Fruit fly (Drosophila melanogaster) whole organism, adult: ENCODE results near the gene Pgant7.

ENCODE experiments used
- CG11617 ChIP-seq: fragments of 200-800 bp; sonication (Bioruptor generic); optimal IDR thresholded peaks from 2 replicates; lab custom pipeline; 2017; ENCODE audit warnings: mild to moderate bottlenecking, missing biosample characterization, missing genetic modification reagents, missing genetic modification characterization
- CG33017 ChIP-seq: fragments of 200-800 bp; sonication (Bioruptor generic); optimal IDR thresholded peaks from 2 replicates; lab custom pipeline; 2018; ENCODE audit warnings: missing biosample characterization, mild to moderate bottlenecking, missing genetic modification characterization, moderate library complexity
- Hr96 ChIP-seq: fragments of 200-800 bp; sonication (Bioruptor generic); optimal IDR thresholded peaks from 2 replicates; lab custom pipeline; 2016; ENCODE audit warnings: missing biosample characterization, missing genetic modification characterization
- kay ChIP-seq: fragments of 200-800 bp; sonication (Bioruptor generic); peaks from one replicate; lab custom pipeline; 2016; ENCODE audit warnings: missing biosample characterization, missing genetic modification characterization, borderline replicate concordance
- tj ChIP-seq: fragments of 200-800 bp; sonication (Bioruptor generic); optimal IDR thresholded peaks from 3 replicates; lab custom pipeline; 2017; ENCODE audit warnings: missing biosample characterization, mild to moderate bottlenecking, missing genetic modification characterization, moderate library complexity

DNA sequence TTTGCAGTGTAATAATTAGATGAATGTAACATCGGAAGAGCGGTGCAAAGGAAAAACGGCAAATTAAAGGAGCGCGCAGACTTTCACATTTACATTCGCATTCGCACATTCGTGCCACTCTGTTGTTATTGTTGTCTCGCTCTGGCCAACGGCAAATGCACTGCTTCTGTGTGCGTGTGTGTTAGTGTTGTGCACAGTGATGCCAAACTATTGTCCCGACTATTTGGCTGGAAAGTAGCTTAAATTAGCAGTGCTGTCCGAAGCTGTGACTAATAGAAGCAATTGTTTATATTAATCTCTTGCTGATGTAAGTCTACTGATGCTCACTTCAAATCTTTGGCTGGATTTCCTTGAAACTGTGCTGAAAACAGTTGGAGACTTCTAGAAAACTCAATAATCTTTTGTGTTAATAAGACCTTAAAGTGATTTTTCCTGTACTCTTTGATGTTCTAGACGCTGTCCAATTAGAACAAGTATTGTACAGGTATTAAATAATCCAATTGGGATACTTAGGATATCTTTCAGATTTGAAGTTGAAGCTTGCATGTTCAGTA lies 16.3 kb upstream of the Pgant7 start:
- TF ChIP-seq Hr96 (GFP tag; lab: Kevin White, UChicago) (no peak), CG11617 (GFP tag; lab: Kevin White, UChicago) (no peak), CG33017 (tag; lab: Kevin White, UChicago) (no peak), tj (peak; percentile 61), kay (GFP tag; lab: Kevin White, UChicago) (peak; percentile 73)
